Worm (Caenorhabditis elegans) whole organism, L1 larva: Measurements from ENCODE around the gene klp-19.
A peak's percentile ranks its signal among the peaks of the same experiment; 100 is the strongest.

Experiments
- C04F5.9 ChIP-seq: sonication (generic microtip); optimal IDR thresholded peaks from 2 replicates; lab custom pipeline; 2016; ENCODE audit warnings: missing genetic modification characterization, missing compliant biosample characterization
- C34B4.2 ChIP-seq: sonication (generic microtip); optimal IDR thresholded peaks from 2 replicates; lab custom pipeline; 2017; ENCODE audit warnings: mild to moderate bottlenecking, missing genetic modification characterization, missing compliant biosample characterization
- F16B12.6 ChIP-seq: fragments of 150-350 bp; optimal IDR thresholded peaks from 2 replicates; lab custom pipeline; 2014; ENCODE audit warnings: missing biosample characterization, missing genetic modification characterization
- Y116A8C.19 ChIP-seq: sonication (generic microtip); optimal IDR thresholded peaks from 2 replicates; lab custom pipeline; 2016; ENCODE audit warnings: missing compliant biosample characterization, missing genetic modification characterization, borderline replicate concordance
- aha-1 ChIP-seq: fragments of 150-350 bp; optimal IDR thresholded peaks from 2 replicates; lab custom pipeline; 2014; ENCODE audit warnings: missing biosample characterization, missing genetic modification characterization
- aly-2 ChIP-seq: fragments of 150-350 bp; optimal IDR thresholded peaks from 2 replicates; lab custom pipeline; 2014; ENCODE audit warnings: missing biosample characterization, missing genetic modification characterization
- ceh-82 ChIP-seq, 3 experiments: fragments of 150-350 bp in 1 of 3; sonication (generic microtip) in 2 of 3; optimal IDR thresholded peaks; 2 replicates each; lab custom pipeline; 2014 to 2017; ENCODE audit warnings: missing biosample characterization in 3 of 3, missing genetic modification characterization in 3 of 3
- ceh-88 ChIP-seq: fragments of 200-800 bp; sonication (Bioruptor generic); IDR thresholded peaks from 2 replicates; pipeline ENCODE4 v1.3.6; 2022; ENCODE audit warnings: missing genetic modification characterization, missing compliant biosample characterization
- dpl-1 ChIP-seq, 3 experiments: fragments of 150-350 bp in 2 of 3; sonication (generic microtip) in 1 of 3; optimal IDR thresholded peaks; 2 replicates each; lab custom pipeline; 2014 to 2017; ENCODE audit warnings: missing biosample characterization in 3 of 3, missing genetic modification characterization in 3 of 3, missing genetic modification reagents in 3 of 3
- dsc-1 ChIP-seq: sonication (generic microtip); optimal IDR thresholded peaks from 2 replicates; lab custom pipeline; 2016; ENCODE audit warnings: mild to moderate bottlenecking, missing genetic modification characterization, missing compliant biosample characterization
- efl-1 ChIP-seq, 4 experiments: fragments of 150-350 bp; optimal IDR thresholded peaks in 3 of 4; peaks in 1 of 4; 1 replicate in 1 of 4; 2 replicates in 3 of 4; lab custom pipeline; 2014; ENCODE audit warnings: missing biosample characterization in 2 of 4, missing genetic modification characterization in 2 of 4, missing genetic modification reagents in 2 of 4
- fkh-10 ChIP-seq: sonication (generic microtip); optimal IDR thresholded peaks from 2 replicates; lab custom pipeline; 2017; ENCODE audit warnings: missing biosample characterization, missing genetic modification reagents, missing genetic modification characterization
- fkh-4 ChIP-seq: sonication (generic microtip); optimal IDR thresholded peaks from 2 replicates; lab custom pipeline; 2016; ENCODE audit warnings: missing compliant biosample characterization, missing genetic modification characterization, borderline replicate concordance
- fkh-8 ChIP-seq: sonication (generic microtip); optimal IDR thresholded peaks from 2 replicates; lab custom pipeline; 2016; ENCODE audit warnings: mild to moderate bottlenecking, missing genetic modification characterization, missing compliant biosample characterization
- grh-1 ChIP-seq: fragments of 200-800 bp; sonication (Bioruptor generic); IDR thresholded peaks from 2 replicates; pipeline ENCODE4 v1.3.6; 2022; ENCODE audit warnings: missing genetic modification reagents, missing genetic modification characterization, missing compliant biosample characterization
- hlh-4 ChIP-seq: sonication (generic microtip); optimal IDR thresholded peaks from 2 replicates; lab custom pipeline; 2016; ENCODE audit warnings: mild to moderate bottlenecking, missing genetic modification characterization, missing compliant biosample characterization
- hpl-2 ChIP-seq: fragments of 150-350 bp; optimal IDR thresholded peaks from 2 replicates; lab custom pipeline; 2014; ENCODE audit warnings: missing biosample characterization, missing genetic modification reagents, missing genetic modification characterization
- irx-1 ChIP-seq: sonication (generic microtip); optimal IDR thresholded peaks from 2 replicates; lab custom pipeline; 2016; ENCODE audit warnings: missing genetic modification characterization, missing compliant biosample characterization
- isw-1 ChIP-seq: fragments of 200-800 bp; sonication (Bioruptor generic); IDR thresholded peaks from 2 replicates; pipeline ENCODE4 v1.3.6; 2022; ENCODE audit warnings: missing genetic modification characterization, missing compliant biosample characterization
- lin-13 ChIP-seq: fragments of 150-350 bp; optimal IDR thresholded peaks from 2 replicates; lab custom pipeline; 2014; ENCODE audit warnings: missing biosample characterization, missing genetic modification reagents, missing genetic modification characterization
- lin-14 ChIP-seq: fragments of 200-800 bp; sonication (Bioruptor generic); optimal IDR thresholded peaks from 2 replicates; lab custom pipeline; 2018; ENCODE audit warnings: mild to moderate bottlenecking, missing genetic modification characterization, moderate library complexity, missing compliant biosample characterization
- lin-35 ChIP-seq, 2 experiments: fragments of 150-350 bp; optimal IDR thresholded peaks; 2 replicates each; lab custom pipeline; 2014; ENCODE audit warnings: missing biosample characterization in 2 of 2, missing genetic modification characterization in 2 of 2, missing genetic modification reagents in 2 of 2
- lsy-2 ChIP-seq, 2 experiments: fragments of 150-350 bp; optimal IDR thresholded peaks; 2 replicates each; lab custom pipeline; 2014; ENCODE audit warnings: missing biosample characterization in 2 of 2, missing genetic modification characterization in 2 of 2
- mep-1 ChIP-seq: fragments of 150-350 bp; optimal IDR thresholded peaks from 2 replicates; lab custom pipeline; 2014; ENCODE audit warnings: missing biosample characterization, missing genetic modification characterization
- nhr-11 ChIP-seq: fragments of 150-350 bp; optimal IDR thresholded peaks from 2 replicates; lab custom pipeline; 2014; ENCODE audit warnings: missing biosample characterization, missing genetic modification characterization
- nhr-20 ChIP-seq: sonication (generic microtip); optimal IDR thresholded peaks from 2 replicates; lab custom pipeline; 2016; ENCODE audit warnings: mild to moderate bottlenecking, missing genetic modification characterization, missing compliant biosample characterization
- nhr-28 ChIP-seq: fragments of 150-350 bp; optimal IDR thresholded peaks from 2 replicates; lab custom pipeline; 2014; ENCODE audit warnings: missing biosample characterization, missing genetic modification characterization
- nhr-47 ChIP-seq: sonication (generic microtip); optimal IDR thresholded peaks from 2 replicates; lab custom pipeline; 2016; ENCODE audit warnings: mild to moderate bottlenecking, missing genetic modification characterization, moderate library complexity, missing compliant biosample characterization
- nhr-71 ChIP-seq: sonication (generic microtip); optimal IDR thresholded peaks from 2 replicates; lab custom pipeline; 2016; ENCODE audit warnings: mild to moderate bottlenecking, missing genetic modification characterization, moderate library complexity, missing compliant biosample characterization
- nhr-77 ChIP-seq: fragments of 150-350 bp; optimal IDR thresholded peaks from 2 replicates; lab custom pipeline; 2014; ENCODE audit warnings: missing biosample characterization, missing genetic modification characterization
- pag-3 ChIP-seq: sonication (generic microtip); optimal IDR thresholded peaks from 2 replicates; lab custom pipeline; 2017; ENCODE audit warnings: missing genetic modification characterization, mild to moderate bottlenecking, missing compliant biosample characterization, antibody characterized with exemption, borderline replicate concordance; ENCODE audit not compliant: insufficient read depth
- skn-1 ChIP-seq: fragments of 150-350 bp; optimal IDR thresholded peaks from 2 replicates; lab custom pipeline; 2014; ENCODE audit warnings: missing biosample characterization, missing genetic modification characterization
- snu-23 ChIP-seq: sonication (generic microtip); optimal IDR thresholded peaks from 2 replicates; lab custom pipeline; 2016; ENCODE audit warnings: missing genetic modification characterization, missing compliant biosample characterization
- sox-4 ChIP-seq: sonication (generic microtip); optimal IDR thresholded peaks from 2 replicates; lab custom pipeline; 2016; ENCODE audit warnings: missing genetic modification characterization, missing compliant biosample characterization
- swsn-7 ChIP-seq: sonication (generic microtip); optimal IDR thresholded peaks from 2 replicates; lab custom pipeline; 2016; ENCODE audit warnings: missing genetic modification characterization, missing compliant biosample characterization
- tbx-2 ChIP-seq: sonication (generic microtip); optimal IDR thresholded peaks from 2 replicates; lab custom pipeline; 2016; ENCODE audit warnings: missing genetic modification characterization, missing compliant biosample characterization
- unc-130 ChIP-seq: fragments of 150-350 bp; optimal IDR thresholded peaks from 2 replicates; lab custom pipeline; 2017; ENCODE audit warnings: missing biosample characterization, missing genetic modification characterization, inconsistent platforms
- unc-30 ChIP-seq: sonication (generic microtip); optimal IDR thresholded peaks from 2 replicates; lab custom pipeline; 2017; ENCODE audit warnings: missing biosample characterization, missing genetic modification characterization
- unc-86 ChIP-seq: sonication (generic microtip); optimal IDR thresholded peaks from 2 replicates; lab custom pipeline; 2016; ENCODE audit warnings: missing genetic modification characterization, missing compliant biosample characterization
- xbp-1 ChIP-seq: sonication (generic microtip); optimal IDR thresholded peaks from 2 replicates; lab custom pipeline; 2016; ENCODE audit warnings: missing genetic modification characterization, missing compliant biosample characterization
- ztf-11 ChIP-seq, 2 experiments: sonication (generic microtip); optimal IDR thresholded peaks; 2 replicates each; lab custom pipeline; 2016 to 2017; ENCODE audit warnings: missing genetic modification characterization in 2 of 2, missing biosample characterization in 1 of 2, missing compliant biosample characterization in 1 of 2

klp-19 gene

DNA sequence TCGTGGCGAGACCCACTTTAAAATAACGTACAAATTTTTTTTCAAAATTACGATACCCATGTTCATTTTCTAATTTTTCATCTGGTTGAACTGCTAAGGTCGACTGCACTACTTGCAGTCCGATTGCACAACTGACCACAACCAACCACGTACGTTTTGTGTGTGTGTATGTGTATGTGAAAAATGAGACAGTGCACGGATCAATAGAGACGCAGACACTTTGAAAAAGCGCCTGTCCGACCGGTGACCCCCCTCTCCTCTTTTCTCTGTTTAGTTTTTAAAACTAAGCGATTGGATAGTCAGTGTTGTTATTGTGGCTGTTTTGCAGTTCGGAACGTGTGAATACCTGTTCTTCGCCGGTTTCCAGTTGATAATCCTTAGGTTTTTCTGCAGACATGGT is 48.3 kb downstream of the klp-19 start (continued):
- no peak for TF ChIP-seq ceh-88 (GFP tag; lab: Robert Waterston, UW)
- TF ChIP-seq dpl-1 (GFP tag; optimal IDR thresholded peaks at IDR 0.05; lab: Kevin White, UChicago) = peak in 2 of 3 experiments; percentile 19 to 24
- TF ChIP-seq lsy-2 (tag; optimal IDR thresholded peaks at IDR 0.05; lab: Kevin White, UChicago) = peak in 1 of 2 experiments; percentile 16
- TF ChIP-seq, all 84 proteins: peak for 13

DNA sequence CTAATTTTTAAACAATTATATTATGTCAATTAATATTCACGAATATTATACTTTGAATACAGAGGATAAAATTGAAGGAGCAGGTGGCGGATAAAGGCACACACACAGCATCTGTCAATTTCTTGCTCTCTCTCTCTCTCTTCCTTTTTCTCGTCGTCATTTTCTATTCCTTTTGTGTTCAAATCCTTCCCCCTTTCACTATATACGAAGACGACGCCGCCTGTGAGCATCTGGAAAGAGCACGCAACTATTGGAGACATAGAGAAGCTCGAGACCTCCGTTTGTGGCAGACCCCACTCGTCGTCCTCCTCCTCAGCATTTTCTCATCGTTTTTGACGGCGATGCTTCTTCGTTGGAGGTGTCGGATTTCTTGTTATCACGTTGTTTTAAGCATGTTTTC is 48.9 kb downstream of the klp-19 start:
- TF ChIP-seq snu-23 (GFP tag; lab: Kevin White, UChicago) (peak; percentile 34), lin-13 (GFP tag; lab: Kevin White, UChicago) (no peak), xbp-1 (tag; lab: Kevin White, UChicago) (no peak), nhr-11 (tag; lab: Kevin White, UChicago) (no peak), hpl-2 (GFP tag; lab: Kevin White, UChicago) (no peak), nhr-28 (tag; lab: Kevin White, UChicago) (no peak), swsn-7 (tag; lab: Kevin White, UChicago) (peak; percentile 43), F16B12.6 (tag; lab: Kevin White, UChicago) (peak; percentile 19), tbx-2 (tag; lab: Kevin White, UChicago) (peak; percentile 14), fkh-10 (GFP tag; lab: Kevin White, UChicago) (no peak), sox-4 (tag; lab: Kevin White, UChicago) (no peak), dpl-1 (GFP tag; optimal IDR thresholded peaks at IDR 0.05; lab: Kevin White, UChicago) (peak in 1 of 3 experiments; percentile 42), dsc-1 (tag; lab: Kevin White, UChicago) (peak; percentile 17), C34B4.2 (tag; lab: Kevin White, UChicago) (no peak), fkh-8 (tag; lab: Kevin White, UChicago) (peak; percentile 67), nhr-77 (tag; lab: Kevin White, UChicago) (no peak), ceh-82 (tag; optimal IDR thresholded peaks at IDR 0.05; lab: Kevin White, UChicago) (peak in 2 of 3 experiments; percentile 10 to 27), lsy-2 (tag; optimal IDR thresholded peaks at IDR 0.05; lab: Kevin White, UChicago) (peak in 1 of 2 experiments; percentile 29), efl-1 (optimal IDR thresholded peaks at IDR 0.05; lab: Kevin White, UChicago) (peak; percentile 45 to 57), efl-1 (GFP tag; optimal IDR thresholded peaks at IDR 0.05 in 1 of 2; lab: Kevin White, UChicago) (peak in 1 of 2 experiments; percentile 28), aha-1 (tag; lab: Kevin White, UChicago) (no peak), mep-1 (no peak), fkh-4 (tag; lab: Kevin White, UChicago) (no peak), unc-86 (peak; percentile 37), unc-30 (no peak), pag-3 (tag; lab: Kevin White, UChicago) (no peak), nhr-47 (tag; lab: Kevin White, UChicago) (peak; percentile 31), lin-14 (GFP tag; lab: Kevin White, UChicago) (peak; percentile 71), C04F5.9 (tag; lab: Kevin White, UChicago) (no peak), isw-1 (GFP tag; lab: Robert Waterston, UW) (peak; percentile 5; the same call in 1 of the 2 replicates), hlh-4 (no peak), aly-2 (tag; lab: Kevin White, UChicago) (no peak), nhr-20 (tag; lab: Kevin White, UChicago) (no peak), lin-35 (GFP tag; optimal IDR thresholded peaks at IDR 0.05; lab: Kevin White, UChicago) (peak in 1 of 2 experiments; percentile 63), grh-1 (no peak), ztf-11 (tag; optimal IDR thresholded peaks at IDR 0.05; lab: Kevin White, UChicago) (peak in 1 of 2 experiments; percentile 58), irx-1 (tag; lab: Kevin White, UChicago) (no peak), nhr-71 (peak; percentile 39), Y116A8C.19 (tag; lab: Kevin White, UChicago) (no peak), unc-130 (tag; lab: Kevin White, UChicago) (no peak), skn-1 (tag; lab: Kevin White, UChicago) (no peak)
